Worm (Caenorhabditis elegans) whole organism, late embryonic: Measurements from ENCODE around the gene mdt-11.

ENCODE experiments used
- C08G9.2 ChIP-seq: sonication (generic microtip); optimal IDR thresholded peaks from 2 replicates; lab custom pipeline; 2016; ENCODE audit warnings: mild to moderate bottlenecking, missing genetic modification characterization, moderate library complexity, missing compliant biosample characterization
- C38D4.7 ChIP-seq: fragments of 200-800 bp; sonication (Bioruptor generic); optimal IDR thresholded peaks from 2 replicates; lab custom pipeline; 2018; ENCODE audit warnings: mild to moderate bottlenecking, missing genetic modification characterization, moderate library complexity, missing compliant biosample characterization
- F13H6.1 ChIP-seq: sonication (generic microtip); optimal IDR thresholded peaks from 2 replicates; lab custom pipeline; 2016; ENCODE audit warnings: missing genetic modification characterization, missing compliant biosample characterization
- K02D7.2 ChIP-seq: sonication (generic microtip); optimal IDR thresholded peaks from 2 replicates; lab custom pipeline; 2017; ENCODE audit warnings: mild to moderate bottlenecking, missing genetic modification characterization, missing compliant biosample characterization
- K09A11.1 ChIP-seq: sonication (generic microtip); optimal IDR thresholded peaks from 2 replicates; lab custom pipeline; 2017; ENCODE audit warnings: antibody characterized with exemption, mild to moderate bottlenecking, missing genetic modification characterization, missing compliant biosample characterization; ENCODE audit not compliant: insufficient read depth
- Y22D7AL.16 ChIP-seq: sonication (generic microtip); optimal IDR thresholded peaks from 2 replicates; lab custom pipeline; 2016; ENCODE audit warnings: missing genetic modification characterization, missing compliant biosample characterization
- ama-1 ChIP-seq: fragments of 150-350 bp; optimal IDR thresholded peaks from 2 replicates; lab custom pipeline; 2014
- ceh-19 ChIP-seq: fragments of 200-800 bp; sonication (Bioruptor generic); optimal IDR thresholded peaks from 2 replicates; lab custom pipeline; 2018; ENCODE audit warnings: mild to moderate bottlenecking, missing genetic modification characterization, missing compliant biosample characterization
- ceh-2 ChIP-seq: sonication (generic microtip); optimal IDR thresholded peaks from 2 replicates; lab custom pipeline; 2016; ENCODE audit warnings: missing genotype, missing genetic modification characterization, missing compliant biosample characterization
- ceh-22 ChIP-seq: sonication (generic microtip); optimal IDR thresholded peaks from 2 replicates; lab custom pipeline; 2017; ENCODE audit warnings: missing biosample characterization, missing genetic modification characterization
- ceh-30 ChIP-seq: fragments of 150-350 bp; optimal IDR thresholded peaks from 2 replicates; lab custom pipeline; 2014; ENCODE audit warnings: missing biosample characterization, missing genetic modification characterization
- ceh-31 ChIP-seq: sonication (generic microtip); optimal IDR thresholded peaks from 2 replicates; lab custom pipeline; 2016; ENCODE audit warnings: missing genetic modification characterization, missing compliant biosample characterization
- ceh-34 ChIP-seq: sonication (generic microtip); optimal IDR thresholded peaks from 2 replicates; lab custom pipeline; 2016; ENCODE audit warnings: mild to moderate bottlenecking, missing genetic modification characterization, missing compliant biosample characterization
- ceh-45 ChIP-seq: fragments of 200-800 bp; sonication (Bioruptor generic); IDR thresholded peaks from 2 replicates; pipeline ENCODE4 v1.3.6; 2022; ENCODE audit warnings: missing genetic modification reagents, missing genetic modification characterization, missing compliant biosample characterization
- ceh-6 ChIP-seq: fragments of 200-800 bp; sonication (Bioruptor generic); optimal IDR thresholded peaks from 2 replicates; lab custom pipeline; 2018; ENCODE audit warnings: mild to moderate bottlenecking, missing genetic modification characterization, missing compliant biosample characterization
- ceh-9 ChIP-seq: sonication (generic microtip); optimal IDR thresholded peaks from 2 replicates; lab custom pipeline; 2016; ENCODE audit warnings: mild to moderate bottlenecking, missing genetic modification characterization, inconsistent platforms, missing compliant biosample characterization
- che-1 ChIP-seq: sonication (generic microtip); optimal IDR thresholded peaks from 2 replicates; lab custom pipeline; 2016; ENCODE audit warnings: mild to moderate bottlenecking, missing genetic modification characterization, missing compliant biosample characterization
- dmd-4 ChIP-seq: sonication (generic microtip); optimal IDR thresholded peaks from 2 replicates; lab custom pipeline; 2016; ENCODE audit warnings: borderline replicate concordance, missing genetic modification characterization, missing compliant biosample characterization
- dve-1 ChIP-seq: sonication (generic microtip); optimal IDR thresholded peaks from 2 replicates; lab custom pipeline; 2017; ENCODE audit warnings: antibody characterized with exemption, mild to moderate bottlenecking, missing genetic modification characterization, missing compliant biosample characterization
- elt-2 ChIP-seq: sonication (generic microtip); optimal IDR thresholded peaks from 2 replicates; lab custom pipeline; 2016; ENCODE audit warnings: missing genetic modification reagents, missing genetic modification characterization, missing compliant biosample characterization
- elt-4 ChIP-seq: sonication (generic microtip); optimal IDR thresholded peaks from 2 replicates; lab custom pipeline; 2016; ENCODE audit warnings: missing genetic modification characterization, missing compliant biosample characterization
- eyg-1 ChIP-seq: sonication (generic microtip); optimal IDR thresholded peaks from 2 replicates; lab custom pipeline; 2016; ENCODE audit warnings: missing genotype, missing genetic modification characterization, missing compliant biosample characterization
- fax-1 ChIP-seq: sonication (generic microtip); optimal IDR thresholded peaks from 2 replicates; lab custom pipeline; 2016; ENCODE audit warnings: missing genotype, missing genetic modification characterization, missing compliant biosample characterization
- fkh-10 ChIP-seq: fragments of 150-350 bp; optimal IDR thresholded peaks from 2 replicates; lab custom pipeline; 2014; ENCODE audit warnings: missing biosample characterization, missing genetic modification reagents, missing genetic modification characterization
- gmeb-2 ChIP-seq: sonication (generic microtip); optimal IDR thresholded peaks from 2 replicates; lab custom pipeline; 2016; ENCODE audit warnings: missing genetic modification characterization, inconsistent platforms, missing compliant biosample characterization
- hlh-13 ChIP-seq: fragments of 200-800 bp; sonication (Bioruptor generic); optimal IDR thresholded peaks from 2 replicates; lab custom pipeline; 2018; ENCODE audit warnings: mild to moderate bottlenecking, missing genetic modification characterization, missing compliant biosample characterization
- hlh-15 ChIP-seq: sonication (generic microtip); optimal IDR thresholded peaks from 2 replicates; lab custom pipeline; 2016; ENCODE audit warnings: missing genetic modification characterization, missing compliant biosample characterization
- hlh-30 ChIP-seq: sonication (generic microtip); optimal IDR thresholded peaks from 2 replicates; lab custom pipeline; 2017; ENCODE audit warnings: antibody characterized with exemption, missing genetic modification characterization, missing compliant biosample characterization; ENCODE audit not compliant: insufficient read depth
- hlh-8 ChIP-seq: sonication (generic microtip); optimal IDR thresholded peaks from 2 replicates; lab custom pipeline; 2016; ENCODE audit warnings: missing genotype, missing genetic modification characterization, missing compliant biosample characterization
- lim-6 ChIP-seq: sonication (generic microtip); optimal IDR thresholded peaks from 2 replicates; lab custom pipeline; 2016; ENCODE audit warnings: missing genetic modification characterization, missing compliant biosample characterization
- madf-2 ChIP-seq: sonication (generic microtip); optimal IDR thresholded peaks from 2 replicates; lab custom pipeline; 2017; ENCODE audit warnings: missing genetic modification characterization, missing compliant biosample characterization
- nhr-11 ChIP-seq: fragments of 150-350 bp; optimal IDR thresholded peaks from 2 replicates; lab custom pipeline; 2014; ENCODE audit warnings: missing biosample characterization, missing genetic modification characterization
- nhr-232 ChIP-seq: sonication (generic microtip); optimal IDR thresholded peaks from 2 replicates; lab custom pipeline; 2016; ENCODE audit warnings: missing genetic modification characterization, missing compliant biosample characterization
- odd-2 ChIP-seq: sonication (generic microtip); optimal IDR thresholded peaks from 2 replicates; lab custom pipeline; 2017; ENCODE audit warnings: antibody characterized with exemption, mild to moderate bottlenecking, missing genetic modification characterization, missing compliant biosample characterization
- pag-3 ChIP-seq: sonication (generic microtip); optimal IDR thresholded peaks from 2 replicates; lab custom pipeline; 2016; ENCODE audit warnings: missing compliant biosample characterization, missing genetic modification characterization, borderline replicate concordance
- pha-2 ChIP-seq: sonication (generic microtip); optimal IDR thresholded peaks from 2 replicates; lab custom pipeline; 2017; ENCODE audit warnings: mild to moderate bottlenecking, missing genetic modification characterization, missing compliant biosample characterization
- pha-4 ChIP-seq: fragments of 150-350 bp; optimal IDR thresholded peaks from 2 replicates; lab custom pipeline; 2018; ENCODE audit warnings: missing biosample characterization, missing genetic modification reagents, missing genetic modification characterization
- pros-1 ChIP-seq: fragments of 150-350 bp; optimal IDR thresholded peaks from 2 replicates; lab custom pipeline; 2014; ENCODE audit warnings: missing biosample characterization, missing genetic modification reagents, missing genetic modification characterization
- ref-2 ChIP-seq: sonication (generic microtip); optimal IDR thresholded peaks from 2 replicates; lab custom pipeline; 2016; ENCODE audit warnings: missing genetic modification characterization, missing compliant biosample characterization
- sox-4 ChIP-seq: sonication (generic microtip); optimal IDR thresholded peaks from 2 replicates; lab custom pipeline; 2017; ENCODE audit warnings: mild to moderate bottlenecking, missing genetic modification characterization, inconsistent platforms, missing compliant biosample characterization
- syd-9 ChIP-seq: sonication (generic microtip); optimal IDR thresholded peaks from 2 replicates; lab custom pipeline; 2016; ENCODE audit warnings: mild to moderate bottlenecking, missing genetic modification characterization, moderate library complexity, missing compliant biosample characterization
- tbx-2 ChIP-seq: sonication (generic microtip); optimal IDR thresholded peaks from 2 replicates; lab custom pipeline; 2016; ENCODE audit warnings: missing genetic modification characterization, missing compliant biosample characterization
- unc-3 ChIP-seq, 2 experiments: fragments of 200-800 bp in 1 of 2; sonication (Bioruptor generic) in 1 of 2; sonication (generic microtip) in 1 of 2; conservative IDR thresholded peaks in 1 of 2; optimal IDR thresholded peaks in 1 of 2; 2 replicates each; pipeline versions ENCODE4 v1.3.6 to Lab custom; 2016 to 2022; ENCODE audit warnings: missing compliant biosample characterization in 2 of 2, missing genetic modification characterization in 2 of 2, missing genetic modification reagents in 1 of 2
- unc-42 ChIP-seq: sonication (generic microtip); optimal IDR thresholded peaks from 2 replicates; lab custom pipeline; 2016; ENCODE audit warnings: missing genotype, missing genetic modification characterization, missing compliant biosample characterization
- unc-86 ChIP-seq: sonication (generic microtip); optimal IDR thresholded peaks from 2 replicates; lab custom pipeline; 2016; ENCODE audit warnings: missing genetic modification characterization, missing compliant biosample characterization
- ztf-16 ChIP-seq: sonication (generic microtip); optimal IDR thresholded peaks from 2 replicates; lab custom pipeline; 2017; ENCODE audit warnings: missing genetic modification characterization, missing compliant biosample characterization

The mdt-11 gene

ce11 chrIII:5010723-5011122 is 10.3 kb upstream of the mdt-11 start:
- no peak for TF ChIP-seq hlh-13 (GFP tag; lab: Kevin White, UChicago)
- TF ChIP-seq unc-86 (tag; lab: Kevin White, UChicago): no peak
- TF ChIP-seq gmeb-2 (tag; lab: Kevin White, UChicago): no peak
- TF ChIP-seq ceh-34 (tag; lab: Kevin White, UChicago): no peak
- no peak for TF ChIP-seq F13H6.1 (tag; lab: Kevin White, UChicago)
- no peak for TF ChIP-seq C38D4.7
- no peak for TF ChIP-seq ceh-22 (tag; lab: Kevin White, UChicago)
- no peak for TF ChIP-seq ceh-45 (GFP tag; lab: Robert Waterston, UW)
- TF ChIP-seq ama-1 (lab: Kevin White, UChicago): no peak
- TF ChIP-seq elt-4 (tag; lab: Kevin White, UChicago): no peak
- TF ChIP-seq ztf-16 (tag; lab: Kevin White, UChicago): no peak
- TF ChIP-seq odd-2 (tag; lab: Kevin White, UChicago): no peak
- no peak for TF ChIP-seq ceh-19 (GFP tag; lab: Kevin White, UChicago)
- no peak for TF ChIP-seq K09A11.1 (tag; lab: Kevin White, UChicago)
- no peak for TF ChIP-seq ceh-6 (GFP tag; lab: Kevin White, UChicago)
- no peak for TF ChIP-seq ceh-2 (tag; lab: Kevin White, UChicago)
- no peak for TF ChIP-seq ceh-30 (tag; lab: Kevin White, UChicago)

- TF ChIP-seq pha-4 (tag; lab: Kevin White, UChicago): no peak
- TF ChIP-seq che-1 (tag; lab: Kevin White, UChicago): no peak
- TF ChIP-seq fax-1 (tag; lab: Kevin White, UChicago): no peak
- TF ChIP-seq K02D7.2: no peak
- TF ChIP-seq madf-2 (tag; lab: Kevin White, UChicago): no peak
- no peak for TF ChIP-seq tbx-2 (tag; lab: Kevin White, UChicago)
- TF ChIP-seq fkh-10 (GFP tag; lab: Kevin White, UChicago): no peak
- TF ChIP-seq nhr-232: no peak
- TF ChIP-seq elt-2 (tag; lab: Kevin White, UChicago): no peak
- no peak for TF ChIP-seq hlh-15
- TF ChIP-seq hlh-30 (tag; lab: Kevin White, UChicago): no peak
- TF ChIP-seq pha-2 (tag; lab: Kevin White, UChicago): no peak
- TF ChIP-seq ceh-22 (tag; lab: Kevin White, UChicago): no peak
- no peak for TF ChIP-seq ceh-9 (tag; lab: Kevin White, UChicago)
- no peak for TF ChIP-seq C38D4.7
- TF ChIP-seq nhr-11: no peak
- TF ChIP-seq pros-1 (tag; lab: Kevin White, UChicago): no peak
These were observed 8.6 kb upstream of the mdt-11 start for ce11 chrIII:5012460-5012859.

- TF ChIP-seq unc-42 (peak; percentile 96), K09A11.1 (tag; lab: Kevin White, UChicago) (peak; percentile 28), K02D7.2 (no peak), syd-9 (peak; percentile 83), eyg-1 (tag; lab: Kevin White, UChicago) (peak; percentile 40), unc-86 (tag; lab: Kevin White, UChicago) (no peak), C38D4.7 (no peak), dve-1 (tag; lab: Kevin White, UChicago) (peak; percentile 38), ceh-34 (tag; lab: Kevin White, UChicago) (peak; percentile 91), pha-4 (tag; lab: Kevin White, UChicago) (no peak), F13H6.1 (tag; lab: Kevin White, UChicago) (peak; percentile 86), hlh-8 (tag; lab: Kevin White, UChicago) (peak; percentile 65), odd-2 (tag; lab: Kevin White, UChicago) (peak; percentile 29), elt-4 (tag; lab: Kevin White, UChicago) (no peak), ceh-31 (peak; percentile 98), gmeb-2 (tag; lab: Kevin White, UChicago) (no peak), hlh-13 (GFP tag; lab: Kevin White, UChicago) (no peak), ref-2 (tag; lab: Kevin White, UChicago) (peak; percentile 92), C08G9.2 (peak; percentile 48), pag-3 (tag; lab: Kevin White, UChicago) (peak; percentile 51), dmd-4 (tag; lab: Kevin White, UChicago) (peak; percentile 22), sox-4 (peak; percentile 32), ama-1 (lab: Kevin White, UChicago) (no peak), unc-3 (GFP tag; conservative IDR thresholded peaks at IDR 0.05; lab: Robert Waterston, UW) (no peak), unc-3 (tag; optimal IDR thresholded peaks at IDR 0.05; lab: Kevin White, UChicago) (no peak), ceh-22 (tag; lab: Kevin White, UChicago) (no peak), ceh-30 (tag; lab: Kevin White, UChicago) (no peak), madf-2 (tag; lab: Kevin White, UChicago) (peak; percentile 56), lim-6 (tag; lab: Kevin White, UChicago) (peak; percentile 58), Y22D7AL.16 (tag; lab: Kevin White, UChicago) (no peak)
These were observed 7.1 kb upstream of the mdt-11 start for ce11 chrIII:5013915-5014346.
